Worm (Caenorhabditis elegans) whole organism, young adult: ENCODE data around the gene Y76B12C.4.
A peak's percentile ranks its signal among the peaks of the same experiment; 100 is the strongest.

Source experiments
- B0019.2 ChIP-seq: fragments of 200-800 bp; sonication (Bioruptor generic); conservative IDR thresholded peaks from 2 replicates; pipeline ENCODE4 v1.3.6; 2022; ENCODE audit warnings: missing genetic modification reagents, missing genetic modification characterization, missing compliant biosample characterization
- B0336.3 ChIP-seq: fragments of 200-800 bp; sonication (Bioruptor generic); IDR thresholded peaks from 2 replicates; pipeline ENCODE4 v1.3.6; 2022; ENCODE audit warnings: missing genetic modification characterization, missing compliant biosample characterization
- C06A6.2 ChIP-seq: fragments of 200-800 bp; sonication (Bioruptor generic); conservative IDR thresholded peaks from 2 replicates; pipeline ENCODE4 v1.3.6; 2022; ENCODE audit warnings: missing genetic modification characterization, missing compliant biosample characterization
- C17E4.6 ChIP-seq: fragments of 200-800 bp; sonication (Bioruptor generic); IDR thresholded peaks from 2 replicates; pipeline ENCODE4 v1.3.6; 2022; ENCODE audit warnings: missing genetic modification reagents, missing genetic modification characterization, missing compliant biosample characterization
- D2030.7 ChIP-seq: fragments of 200-800 bp; sonication (Bioruptor generic); IDR thresholded peaks from 2 replicates; pipeline ENCODE4 v1.3.6; 2022; ENCODE audit warnings: missing genetic modification reagents, missing genetic modification characterization, missing compliant biosample characterization
- F33H1.4 ChIP-seq: fragments of 200-800 bp; sonication (Bioruptor generic); IDR thresholded peaks from 2 replicates; pipeline ENCODE4 v1.3.6; 2022; ENCODE audit warnings: missing genetic modification reagents, missing genetic modification characterization, missing compliant biosample characterization
- F39B2.1 ChIP-seq: fragments of 200-800 bp; sonication (Bioruptor generic); IDR thresholded peaks from 2 replicates; pipeline ENCODE4 v1.3.6; 2022; ENCODE audit warnings: missing genetic modification reagents, missing genetic modification characterization, missing compliant biosample characterization
- F52B5.7 ChIP-seq: sonication (generic microtip); optimal IDR thresholded peaks from 2 replicates; lab custom pipeline; 2016; ENCODE audit warnings: mild to moderate bottlenecking, missing genetic modification characterization, missing compliant biosample characterization
- F57A8.1 ChIP-seq: fragments of 200-800 bp; sonication (Bioruptor generic); optimal IDR thresholded peaks from 2 replicates; lab custom pipeline; 2018; ENCODE audit warnings: mild to moderate bottlenecking, missing genetic modification characterization, moderate library complexity, missing compliant biosample characterization
- T07F8.4 ChIP-seq: sonication (generic microtip); optimal IDR thresholded peaks from 2 replicates; lab custom pipeline; 2016; ENCODE audit warnings: mild to moderate bottlenecking, missing genetic modification characterization, moderate library complexity, missing compliant biosample characterization
- Y56A3A.18 ChIP-seq: fragments of 200-800 bp; sonication (Bioruptor generic); IDR thresholded peaks from 2 replicates; pipeline ENCODE4 v1.3.6; 2022; ENCODE audit warnings: missing genetic modification reagents, missing genetic modification characterization, missing compliant biosample characterization
- ZK185.1 ChIP-seq: sonication (generic microtip); optimal IDR thresholded peaks from 2 replicates; lab custom pipeline; 2016; ENCODE audit warnings: mild to moderate bottlenecking, missing genetic modification characterization, missing compliant biosample characterization; ENCODE audit not compliant: poor library complexity, severe bottlenecking
- aptf-2 ChIP-seq: fragments of 200-800 bp; sonication (Bioruptor generic); conservative IDR thresholded peaks from 2 replicates; pipeline ENCODE4 v1.3.6; 2022; ENCODE audit warnings: missing genetic modification reagents, missing genetic modification characterization, missing compliant biosample characterization
- aptf-3 ChIP-seq: fragments of 200-800 bp; sonication (Bioruptor generic); IDR thresholded peaks from 2 replicates; pipeline ENCODE4 v1.3.6; 2022; ENCODE audit warnings: missing genetic modification characterization, missing compliant biosample characterization
- atf-7 ChIP-seq: sonication (generic microtip); optimal IDR thresholded peaks from 2 replicates; lab custom pipeline; 2017; ENCODE audit warnings: mild to moderate bottlenecking, missing genetic modification characterization, missing compliant biosample characterization
- attf-5 ChIP-seq: fragments of 200-800 bp; sonication (Bioruptor generic); optimal IDR thresholded peaks from 2 replicates; lab custom pipeline; 2018; ENCODE audit warnings: mild to moderate bottlenecking, missing genetic modification characterization, missing compliant biosample characterization
- bed-1 ChIP-seq: fragments of 200-800 bp; sonication (Bioruptor generic); IDR thresholded peaks from 2 replicates; pipeline ENCODE4 v1.3.6; 2022; ENCODE audit warnings: missing genetic modification reagents, missing genetic modification characterization, missing compliant biosample characterization
- ccch-3 ChIP-seq: fragments of 200-800 bp; sonication (Bioruptor generic); optimal IDR thresholded peaks from 2 replicates; lab custom pipeline; 2018; ENCODE audit warnings: mild to moderate bottlenecking, missing genetic modification characterization, missing compliant biosample characterization
- cebp-1 ChIP-seq, 2 experiments: fragments of 200-800 bp in 1 of 2; sonication (Bioruptor generic) in 1 of 2; sonication (generic microtip) in 1 of 2; IDR thresholded peaks in 1 of 2; optimal IDR thresholded peaks in 1 of 2; 2 replicates each; pipeline versions ENCODE4 v1.3.6 to Lab custom; 2017 to 2022; ENCODE audit warnings: missing compliant biosample characterization in 2 of 2, missing genetic modification characterization in 2 of 2, mild to moderate bottlenecking in 1 of 2, missing genetic modification reagents in 1 of 2, moderate library complexity in 1 of 2
- ceh-100 ChIP-seq: fragments of 200-800 bp; sonication (Bioruptor generic); IDR thresholded peaks from 2 replicates; pipeline ENCODE4 v1.3.6; 2022; ENCODE audit warnings: missing genetic modification reagents, missing genetic modification characterization, missing compliant biosample characterization
- ceh-27 ChIP-seq: fragments of 200-800 bp; sonication (Bioruptor generic); optimal IDR thresholded peaks from 2 replicates; lab custom pipeline; 2018; ENCODE audit warnings: mild to moderate bottlenecking, missing genetic modification characterization, moderate library complexity, missing compliant biosample characterization
- dox-1 ChIP-seq: fragments of 200-800 bp; sonication (Bioruptor generic); IDR thresholded peaks from 2 replicates; pipeline ENCODE4 v1.3.6; 2022; ENCODE audit warnings: missing genetic modification reagents, missing genetic modification characterization, missing compliant biosample characterization
- dpl-1 ChIP-seq: fragments of 150-350 bp; optimal IDR thresholded peaks from 2 replicates; lab custom pipeline; 2014; ENCODE audit warnings: missing biosample characterization, missing genetic modification reagents, missing genetic modification characterization
- efl-1 ChIP-seq: fragments of 150-350 bp; optimal IDR thresholded peaks from 2 replicates; lab custom pipeline; 2014; ENCODE audit warnings: missing biosample characterization, missing genetic modification reagents, missing genetic modification characterization
- egl-18 ChIP-seq: fragments of 200-800 bp; sonication (Bioruptor generic); IDR thresholded peaks from 2 replicates; pipeline ENCODE4 v1.3.6; 2022; ENCODE audit warnings: missing genetic modification reagents, missing genetic modification characterization, missing compliant biosample characterization
- gei-17 ChIP-seq: fragments of 200-800 bp; sonication (Bioruptor generic); optimal IDR thresholded peaks from 2 replicates; lab custom pipeline; 2018; ENCODE audit warnings: mild to moderate bottlenecking, missing genetic modification characterization, missing compliant biosample characterization
- hlh-12 ChIP-seq: sonication (generic microtip); optimal IDR thresholded peaks from 2 replicates; lab custom pipeline; 2016; ENCODE audit warnings: missing genetic modification characterization, missing compliant biosample characterization
- hmg-1.2 ChIP-seq: fragments of 200-800 bp; sonication (Bioruptor generic); IDR thresholded peaks from 2 replicates; pipeline ENCODE4 v1.3.6; 2022; ENCODE audit warnings: missing genetic modification reagents, missing genetic modification characterization, missing compliant biosample characterization
- hmg-20 ChIP-seq: fragments of 200-800 bp; sonication (Bioruptor generic); IDR thresholded peaks from 2 replicates; pipeline ENCODE4 v1.3.6; 2022; ENCODE audit warnings: missing genetic modification reagents, missing genetic modification characterization, missing compliant biosample characterization
- hrde-1 ChIP-seq: sonication (generic microtip); optimal IDR thresholded peaks from 2 replicates; lab custom pipeline; 2016; ENCODE audit warnings: missing genetic modification characterization, mild to moderate bottlenecking, missing compliant biosample characterization, moderate library complexity, missing genotype, missing genetic modification reagents, borderline replicate concordance
- hsf-1 ChIP-seq: fragments of 200-800 bp; sonication (Bioruptor generic); IDR thresholded peaks from 2 replicates; pipeline ENCODE4 v1.3.6; 2022; ENCODE audit warnings: missing genetic modification reagents, missing genetic modification characterization, missing compliant biosample characterization
- lag-1 ChIP-seq: fragments of 200-800 bp; sonication (Bioruptor generic); IDR thresholded peaks from 2 replicates; pipeline ENCODE4 v1.3.6; 2022; ENCODE audit warnings: missing genetic modification reagents, missing genetic modification characterization, missing compliant biosample characterization
- let-607 ChIP-seq, 2 experiments: fragments of 200-800 bp in 1 of 2; sonication (Bioruptor generic) in 1 of 2; sonication (generic microtip) in 1 of 2; optimal IDR thresholded peaks; 2 replicates each; lab custom pipeline; 2016 to 2018; ENCODE audit warnings: mild to moderate bottlenecking in 2 of 2, missing compliant biosample characterization in 2 of 2, missing genetic modification characterization in 2 of 2, moderate library complexity in 2 of 2, missing genotype in 1 of 2
- lir-1 ChIP-seq: fragments of 200-800 bp; sonication (Bioruptor generic); conservative IDR thresholded peaks from 2 replicates; pipeline ENCODE4 v1.3.6; 2022; ENCODE audit warnings: missing genetic modification reagents, missing genetic modification characterization, missing compliant biosample characterization
- lsl-1 ChIP-seq: fragments of 200-800 bp; sonication (Bioruptor generic); optimal IDR thresholded peaks from 2 replicates; lab custom pipeline; 2018; ENCODE audit warnings: mild to moderate bottlenecking, missing genetic modification characterization, moderate library complexity, missing compliant biosample characterization
- madf-8 ChIP-seq: fragments of 200-800 bp; sonication (Bioruptor generic); conservative IDR thresholded peaks from 2 replicates; pipeline ENCODE4 v1.3.6; 2022; ENCODE audit warnings: missing genetic modification reagents, missing genetic modification characterization, missing compliant biosample characterization
- nfya-2 ChIP-seq: fragments of 200-800 bp; sonication (Bioruptor generic); IDR thresholded peaks from 2 replicates; pipeline ENCODE4 v1.3.6; 2022; ENCODE audit warnings: missing genetic modification reagents, missing genetic modification characterization, missing compliant biosample characterization
- nhr-90 ChIP-seq: sonication (generic microtip); optimal IDR thresholded peaks from 2 replicates; lab custom pipeline; 2016; ENCODE audit warnings: missing genotype, mild to moderate bottlenecking, missing genetic modification characterization, missing compliant biosample characterization
- rcor-1 ChIP-seq: fragments of 200-800 bp; sonication (Bioruptor generic); IDR thresholded peaks from 2 replicates; pipeline ENCODE4 v1.3.6; 2022; ENCODE audit warnings: missing genetic modification reagents, missing genetic modification characterization, missing compliant biosample characterization
- rpc-1 ChIP-seq, 2 experiments: fragments of 150-350 bp in 1 of 2; sonication (generic microtip) in 1 of 2; optimal IDR thresholded peaks; 2 replicates each; lab custom pipeline; 2014 to 2018; ENCODE audit warnings: missing biosample characterization in 1 of 2, missing genetic modification characterization in 1 of 2, missing genetic modification reagents in 1 of 2, missing genotype in 1 of 2
- snpc-4 ChIP-seq, 5 experiments: fragments of 150-350 bp in 1 of 5; sonication (generic microtip) in 4 of 5; optimal IDR thresholded peaks; 2 replicates each; lab custom pipeline; 2014 to 2018; ENCODE audit warnings: missing genetic modification characterization in 5 of 5, missing biosample characterization in 3 of 5, antibody characterized with exemption in 2 of 5, mild to moderate bottlenecking in 2 of 5, missing compliant biosample characterization in 2 of 5, missing genotype in 2 of 5, moderate library complexity in 2 of 5, missing genetic modification reagents in 1 of 5
- somi-1 ChIP-seq: fragments of 200-800 bp; sonication (Bioruptor generic); optimal IDR thresholded peaks from 2 replicates; lab custom pipeline; 2018; ENCODE audit warnings: mild to moderate bottlenecking, missing genetic modification characterization, missing compliant biosample characterization
- sptf-2 ChIP-seq: fragments of 200-800 bp; sonication (Bioruptor generic); optimal IDR thresholded peaks from 2 replicates; lab custom pipeline; 2018; ENCODE audit warnings: mild to moderate bottlenecking, missing genetic modification characterization, missing compliant biosample characterization
- unc-130 ChIP-seq: sonication (generic microtip); optimal IDR thresholded peaks from 2 replicates; lab custom pipeline; 2016; ENCODE audit warnings: missing genetic modification reagents, missing genetic modification characterization, missing compliant biosample characterization
- zim-3 ChIP-seq: sonication (generic microtip); optimal IDR thresholded peaks from 2 replicates; lab custom pipeline; 2017; ENCODE audit warnings: mild to moderate bottlenecking, missing genetic modification characterization, moderate library complexity, missing compliant biosample characterization
- ztf-26 ChIP-seq: sonication (generic microtip); optimal IDR thresholded peaks from 2 replicates; lab custom pipeline; 2017; ENCODE audit warnings: missing genetic modification characterization, missing compliant biosample characterization

Gene Y76B12C.4

ce11 chrIV:1972271-1972670 lies at the start of gene Y76B12C.4:
Gene Y76B12C.4 (minus strand): TSS chrIV:1972371.
- TF ChIP-seq D2030.7 (GFP tag; lab: Robert Waterston, UW) = no peak
- TF ChIP-seq ZK185.1 = no peak
- TF ChIP-seq dpl-1 (GFP tag; lab: Kevin White, UChicago) = no peak
- no peak for TF ChIP-seq lag-1 (GFP tag; lab: Robert Waterston, UW)
- no peak for TF ChIP-seq aptf-2
- TF ChIP-seq zim-3 (tag; lab: Kevin White, UChicago) = no peak
- TF ChIP-seq rcor-1 (GFP tag; lab: Robert Waterston, UW) = no peak
- TF ChIP-seq C17E4.6 = no peak
- TF ChIP-seq hmg-20 (GFP tag; lab: Robert Waterston, UW) = no peak
- TF ChIP-seq efl-1 = no peak
- no peak for TF ChIP-seq let-607 (tag; optimal IDR thresholded peaks at IDR 0.05; lab: Kevin White, UChicago)
- no peak for TF ChIP-seq C06A6.2 (GFP tag; lab: Robert Waterston, UW)
- TF ChIP-seq dox-1 (GFP tag; lab: Robert Waterston, UW) = no peak
- no peak for TF ChIP-seq F52B5.7
- TF ChIP-seq bed-1 (GFP tag; lab: Robert Waterston, UW) = no peak

- TF ChIP-seq ccch-3 (GFP tag; lab: Kevin White, UChicago) (no peak), unc-130 (no peak), ceh-100 (GFP tag; lab: Robert Waterston, UW) (no peak), lsl-1 (peak; percentile 15), F57A8.1 (GFP tag; lab: Kevin White, UChicago) (no peak), atf-7 (tag; lab: Kevin White, UChicago) (no peak), B0019.2 (no peak), egl-18 (GFP tag; lab: Robert Waterston, UW) (no peak), madf-8 (GFP tag; lab: Robert Waterston, UW) (0 out of 2 replicates have a peak, but pooled peaks have one; percentile 12), hmg-1.2 (no peak), hlh-12 (tag; lab: Kevin White, UChicago) (no peak), dpl-1 (GFP tag; lab: Kevin White, UChicago) (no peak), lir-1 (GFP tag; lab: Robert Waterston, UW) (no peak), C17E4.6 (no peak), T07F8.4 (tag; lab: Kevin White, UChicago) (no peak), gei-17 (no peak), snpc-4 (GFP tag; optimal IDR thresholded peaks at IDR 0.05; lab: Kevin White, UChicago) (no peak), snpc-4 (tag; optimal IDR thresholded peaks at IDR 0.05; lab: Kevin White, UChicago) (no peak), attf-5 (GFP tag; lab: Kevin White, UChicago) (no peak), ztf-26 (tag; lab: Kevin White, UChicago) (no peak), ZK185.1 (no peak), F33H1.4 (GFP tag; lab: Robert Waterston, UW) (peak; percentile 20; the same call in 1 of the 2 replicates), cebp-1 (GFP tag; IDR thresholded peaks at IDR 0.05; lab: Robert Waterston, UW) (no peak), cebp-1 (tag; optimal IDR thresholded peaks at IDR 0.05; lab: Kevin White, UChicago) (peak; percentile 26), sptf-2 (GFP tag; lab: Kevin White, UChicago) (no peak), Y56A3A.18 (GFP tag; lab: Robert Waterston, UW) (no peak), F39B2.1 (GFP tag; lab: Robert Waterston, UW) (no peak), somi-1 (no peak), nhr-90 (tag; lab: Kevin White, UChicago) (no peak), F52B5.7 (no peak), hsf-1 (no peak), ceh-27 (GFP tag; lab: Kevin White, UChicago) (no peak), rpc-1 (optimal IDR thresholded peaks at IDR 0.05; lab: Kevin White, UChicago) (no peak), rpc-1 (tag; optimal IDR thresholded peaks at IDR 0.05; lab: Kevin White, UChicago) (no peak), hrde-1 (tag; lab: Kevin White, UChicago) (no peak), nfya-2 (no peak), B0336.3 (GFP tag; lab: Robert Waterston, UW) (peak; percentile 66), aptf-3 (GFP tag; lab: Robert Waterston, UW) (no peak), D2030.7 (GFP tag; lab: Robert Waterston, UW) (no peak)
Observed at ce11 chrIV:2008920-2009319, 36.7 kb upstream of the Y76B12C.4 start.
